Fruit fly (Drosophila melanogaster): ENCODE measurements around the gene CG17646.

DNA sequence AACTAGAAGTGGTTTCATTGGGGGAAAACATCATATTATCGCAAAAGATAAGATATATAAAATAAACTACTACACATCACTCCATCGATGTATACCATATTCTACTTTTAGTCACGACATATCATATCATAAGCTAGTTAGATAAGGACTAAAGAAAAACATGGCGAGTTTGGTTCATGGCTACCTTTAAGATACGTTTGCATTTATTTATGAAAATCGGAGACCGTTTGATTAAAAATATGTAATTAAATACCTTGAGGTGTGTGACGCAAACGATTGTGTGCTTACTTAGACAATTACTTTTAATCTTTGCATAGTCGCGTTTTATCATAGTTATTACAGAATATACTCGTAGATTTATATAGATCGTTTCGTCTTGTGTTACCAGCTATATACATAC, 25.4 kb upstream of the CG17646 start:
- no peak for TF ChIP-seq Hr78 (GFP tag; optimal IDR thresholded peaks at IDR 0.05)
- TF ChIP-seq GATAd (GFP tag; optimal IDR thresholded peaks at IDR 0.05): no peak
- TF ChIP-seq Dif (GFP tag; optimal IDR thresholded peaks at IDR 0.05; ENCODE audit: partially characterized antibody): no peak
- TF ChIP-seq Myc (optimal IDR thresholded peaks at IDR 0.05): no peak
- TF ChIP-seq woc (GFP tag; optimal IDR thresholded peaks at IDR 0.05): no peak
- TF ChIP-seq psq (GFP tag; optimal IDR thresholded peaks at IDR 0.05): no peak
- no peak for TF ChIP-seq h (GFP tag; optimal IDR thresholded peaks at IDR 0.05)
- TF ChIP-seq fru (GFP tag; optimal IDR thresholded peaks at IDR 0.05): no peak
- TF ChIP-seq sage (GFP tag; optimal IDR thresholded peaks at IDR 0.05): no peak
